Worm (Caenorhabditis elegans): Measurements from ENCODE around the gene nspc-17.

Gene nspc-17

ce11 chrX:14480248-14480647, 44.7 kb downstream of the nspc-17 start, which contains the start of gene gfi-3 (continued):
- TF ChIP-seq pha-4 (tag; optimal IDR thresholded peaks at IDR 0.05) (no peak), C17E4.6 (GFP tag; IDR thresholded peaks at IDR 0.05) (no peak), ztf-28 (GFP tag; IDR thresholded peaks at IDR 0.05) (no peak), lin-40 (tag; optimal IDR thresholded peaks at IDR 0.05) (peak; percentile 84), K12H6.12 (tag; optimal IDR thresholded peaks at IDR 0.05) (peak; percentile 40), ztf-6 (GFP tag; IDR thresholded peaks at IDR 0.05) (no peak), lin-35 (GFP tag; optimal IDR thresholded peaks at IDR 0.05) (peak in 1 of 3 experiments; percentile 71), K11D2.4 (GFP tag; IDR thresholded peaks at IDR 0.05) (0 out of 2 replicates have a peak, but pooled peaks have one; percentile 19), madf-3 (GFP tag; IDR thresholded peaks at IDR 0.05) (0 out of 2 replicates have a peak, but pooled peaks have one; percentile 20), lin-54 (GFP tag; optimal IDR thresholded peaks at IDR 0.05) (peak; percentile 37), hsf-1 (GFP tag; IDR thresholded peaks at IDR 0.05) (no peak), madf-8 (GFP tag; conservative IDR thresholded peaks at IDR 0.05) (no peak), ztf-26 (tag; optimal IDR thresholded peaks at IDR 0.05) (peak; percentile 39), mcd-1 (GFP tag; IDR thresholded peaks at IDR 0.05) (peak; percentile 69), sea-2 (GFP tag; IDR thresholded peaks at IDR 0.05) (no peak), snpc-1.1 (tag; optimal IDR thresholded peaks at IDR 0.05; ENCODE audit: insufficient read depth) (no peak), F49E8.2 (tag; optimal IDR thresholded peaks at IDR 0.05; ENCODE audit: insufficient read depth) (no peak), madf-6 (GFP tag; IDR thresholded peaks at IDR 0.05) (no peak), ceh-100 (GFP tag; IDR thresholded peaks at IDR 0.05) (0 out of 2 replicates have a peak, but pooled peaks have one; percentile 11), chd-7 (tag; optimal IDR thresholded peaks at IDR 0.05) (no peak), unc-130 (GFP tag; optimal IDR thresholded peaks at IDR 0.05) (no peak), dpff-1 (tag; optimal IDR thresholded peaks at IDR 0.05) (no peak), ztf-3 (GFP tag; optimal IDR thresholded peaks at IDR 0.05) (no peak), atf-7 (tag; optimal IDR thresholded peaks at IDR 0.05) (no peak), akir-1 (GFP tag; optimal IDR thresholded peaks at IDR 0.05) (no peak), ztf-18 (tag; optimal IDR thresholded peaks at IDR 0.05) (peak; percentile 94), attf-5 (GFP tag; optimal IDR thresholded peaks at IDR 0.05) (peak; percentile 74), somi-1 (GFP tag; optimal IDR thresholded peaks at IDR 0.05) (no peak), xnd-1 (tag; optimal IDR thresholded peaks at IDR 0.05) (no peak), Y53G8AR.9 (GFP tag; conservative IDR thresholded peaks at IDR 0.05) (no peak), nhr-27 (tag; optimal IDR thresholded peaks at IDR 0.05) (no peak), nhr-80 (tag; optimal IDR thresholded peaks at IDR 0.05) (peak; percentile 70), F23B12.7 (tag; optimal IDR thresholded peaks at IDR 0.05; ENCODE audit: insufficient read depth) (no peak), snpc-3.4 (tag; optimal IDR thresholded peaks at IDR 0.05) (peak; percentile 2), rpc-1 (optimal IDR thresholded peaks at IDR 0.05) (no peak), rpc-1 (tag; optimal IDR thresholded peaks at IDR 0.05) (no peak), nfya-2 (GFP tag; IDR thresholded peaks at IDR 0.05) (no peak), hlh-12 (tag; optimal IDR thresholded peaks at IDR 0.05) (no peak), D2030.7 (GFP tag; IDR thresholded peaks at IDR 0.05) (no peak), F37B4.10 (GFP tag; IDR thresholded peaks at IDR 0.05) (no peak), hmg-20 (GFP tag; IDR thresholded peaks at IDR 0.05) (peak; percentile 72), mxl-1 (tag; optimal IDR thresholded peaks at IDR 0.05) (no peak), cebp-1 (GFP tag; IDR thresholded peaks at IDR 0.05) (peak; percentile 19; the same call in 1 of the 2 replicates), cebp-1 (tag; optimal IDR thresholded peaks at IDR 0.05) (peak; percentile 78), attf-6 (GFP tag; IDR thresholded peaks at IDR 0.05) (no peak), sdz-38 (tag; optimal IDR thresholded peaks at IDR 0.05) (no peak), Y53F4B.3 (GFP tag; IDR thresholded peaks at IDR 0.05) (no peak), snpc-4 (GFP tag; optimal IDR thresholded peaks at IDR 0.05) (no peak), snpc-4 (tag; optimal IDR thresholded peaks at IDR 0.05) (peak; percentile 67 to 92 (median 89)), tbx-9 (tag; optimal IDR thresholded peaks at IDR 0.05; ENCODE audit: borderline replicate concordance) (no peak)

Measured in whole organism, young adult.